Worm (Caenorhabditis elegans) whole organism, early embryonic: ENCODE results near the gene srj-29.

Experiments used
- B0310.2 ChIP-seq: sonication (generic microtip); optimal IDR thresholded peaks from 2 replicates; lab custom pipeline; 2016; ENCODE audit warnings: mild to moderate bottlenecking, missing genetic modification characterization, missing compliant biosample characterization
- F13C5.2 ChIP-seq: sonication (generic microtip); optimal IDR thresholded peaks from 2 replicates; lab custom pipeline; 2017; ENCODE audit warnings: mild to moderate bottlenecking, missing genetic modification characterization, inconsistent platforms, missing compliant biosample characterization
- aly-1 ChIP-seq: sonication (generic microtip); optimal IDR thresholded peaks from 2 replicates; lab custom pipeline; 2016; ENCODE audit warnings: missing genetic modification characterization, missing compliant biosample characterization
- ama-1 ChIP-seq: fragments of 150-350 bp; optimal IDR thresholded peaks from 2 replicates; lab custom pipeline; 2014
- ceh-13 ChIP-seq: fragments of 200-800 bp; sonication (Bioruptor generic); optimal IDR thresholded peaks from 2 replicates; lab custom pipeline; 2018; ENCODE audit warnings: mild to moderate bottlenecking, missing genetic modification characterization, missing compliant biosample characterization
- ceh-36 ChIP-seq: sonication (generic microtip); optimal IDR thresholded peaks from 2 replicates; lab custom pipeline; 2016; ENCODE audit warnings: missing genetic modification characterization, inconsistent platforms, missing compliant biosample characterization
- ets-7 ChIP-seq: sonication (generic microtip); optimal IDR thresholded peaks from 2 replicates; lab custom pipeline; 2016; ENCODE audit warnings: missing genotype, missing genetic modification characterization, missing compliant biosample characterization
- flt-1 ChIP-seq: fragments of 200-800 bp; sonication (Bioruptor generic); IDR thresholded peaks from 2 replicates; pipeline ENCODE4 v1.3.6; 2022; ENCODE audit warnings: missing genetic modification characterization, missing compliant biosample characterization
- hmbx-1 ChIP-seq: sonication (generic microtip); optimal IDR thresholded peaks from 2 replicates; lab custom pipeline; 2016; ENCODE audit warnings: mild to moderate bottlenecking, missing genetic modification characterization, missing compliant biosample characterization
- hmg-4 ChIP-seq: fragments of 200-800 bp; sonication (Bioruptor generic); optimal IDR thresholded peaks from 2 replicates; lab custom pipeline; 2018; ENCODE audit warnings: mild to moderate bottlenecking, missing genetic modification characterization, missing compliant biosample characterization
- hnd-1 ChIP-seq: sonication (generic microtip); optimal IDR thresholded peaks from 2 replicates; lab custom pipeline; 2016; ENCODE audit warnings: missing genetic modification characterization, missing compliant biosample characterization
- pes-1 ChIP-seq: fragments of 200-800 bp; sonication (Bioruptor generic); IDR thresholded peaks from 2 replicates; pipeline ENCODE4 v1.3.6; 2022; ENCODE audit warnings: missing genetic modification reagents, missing genetic modification characterization, missing compliant biosample characterization
- scrt-1 ChIP-seq: fragments of 200-800 bp; sonication (Bioruptor generic); IDR thresholded peaks from 2 replicates; pipeline ENCODE4 v1.3.6; 2022; ENCODE audit warnings: missing genetic modification characterization, missing compliant biosample characterization
- sea-1 ChIP-seq: fragments of 200-800 bp; sonication (Bioruptor generic); conservative IDR thresholded peaks from 2 replicates; pipeline ENCODE4 v1.3.6; 2022; ENCODE audit warnings: missing genetic modification characterization, missing compliant biosample characterization
- tbx-11 ChIP-seq: fragments of 200-800 bp; sonication (Bioruptor generic); IDR thresholded peaks from 2 replicates; pipeline ENCODE4 v1.3.6; 2022; ENCODE audit warnings: missing genetic modification characterization, missing compliant biosample characterization
- tbx-37 ChIP-seq: fragments of 200-800 bp; sonication (Bioruptor generic); conservative IDR thresholded peaks from 2 replicates; pipeline ENCODE4 v1.3.6; 2022; ENCODE audit warnings: missing genetic modification reagents, missing genetic modification characterization, missing compliant biosample characterization
- tra-4 ChIP-seq: sonication (generic microtip); optimal IDR thresholded peaks from 2 replicates; lab custom pipeline; 2017; ENCODE audit warnings: missing genetic modification characterization, missing compliant biosample characterization

The srj-29 gene

ce11 chrV:16062788-16063187, 12.7 kb upstream of the srj-29 start, which contains the start of gene F14H3.14:
Gene F14H3.14, minus strand, starts transcription at chrV:16062888.
- TF ChIP-seq tbx-37 = no peak
- TF ChIP-seq aly-1 (tag; lab: Kevin White, UChicago) = no peak
- no peak for TF ChIP-seq pes-1
- no peak for TF ChIP-seq tra-4
- no peak for TF ChIP-seq hnd-1
- no peak for TF ChIP-seq hmg-4 (GFP tag; lab: Kevin White, UChicago)
- TF ChIP-seq hmbx-1 (tag; lab: Kevin White, UChicago) = no peak
- no peak for TF ChIP-seq ets-7 (tag; lab: Kevin White, UChicago)
- no peak for TF ChIP-seq scrt-1 (GFP tag; lab: Robert Waterston, UW)
- no peak for TF ChIP-seq sea-1 (GFP tag; lab: Robert Waterston, UW)
- no peak for TF ChIP-seq flt-1 (GFP tag; lab: Robert Waterston, UW)
- no peak for TF ChIP-seq ama-1 (lab: Kevin White, UChicago)
- no peak for TF ChIP-seq F13C5.2 (tag; lab: Kevin White, UChicago)
- no peak for TF ChIP-seq ceh-36 (tag; lab: Kevin White, UChicago)

ce11 chrV:16068938-16069337, 6.5 kb upstream of the srj-29 start, which contains the start of gene cyp-35D1:
Gene cyp-35D1, plus strand, starts transcription at chrV:16069238.
- TF ChIP-seq flt-1 (GFP tag; lab: Robert Waterston, UW) (no peak), scrt-1 (GFP tag; lab: Robert Waterston, UW) (no peak), hmbx-1 (tag; lab: Kevin White, UChicago) (no peak), pes-1 (no peak), ets-7 (tag; lab: Kevin White, UChicago) (no peak), F13C5.2 (tag; lab: Kevin White, UChicago) (no peak), hnd-1 (no peak), tbx-37 (no peak), hmg-4 (GFP tag; lab: Kevin White, UChicago) (no peak), tra-4 (no peak), sea-1 (GFP tag; lab: Robert Waterston, UW) (no peak), aly-1 (tag; lab: Kevin White, UChicago) (no peak), tbx-11 (GFP tag; lab: Robert Waterston, UW) (no peak), ceh-13 (GFP tag; lab: Kevin White, UChicago) (no peak), B0310.2 (tag; lab: Kevin White, UChicago) (no peak), ama-1 (lab: Kevin White, UChicago) (no peak), ceh-36 (tag; lab: Kevin White, UChicago) (no peak)

ce11 chrV:16071167-16071566, 4.3 kb upstream of the srj-29 start, which contains the start of gene nhr-176:
Gene nhr-176, plus strand, starts transcription at chrV:16071325.
- no peak for TF ChIP-seq tbx-11 (GFP tag; lab: Robert Waterston, UW)
- no peak for TF ChIP-seq tra-4
- no peak for TF ChIP-seq hmg-4 (GFP tag; lab: Kevin White, UChicago)
- no peak for TF ChIP-seq pes-1
- no peak for TF ChIP-seq ceh-13 (GFP tag; lab: Kevin White, UChicago)
- no peak for TF ChIP-seq B0310.2 (tag; lab: Kevin White, UChicago)
- no peak for TF ChIP-seq flt-1 (GFP tag; lab: Robert Waterston, UW)

- TF ChIP-seq pes-1 (no peak), sea-1 (GFP tag; lab: Robert Waterston, UW) (no peak), ama-1 (lab: Kevin White, UChicago) (no peak), ceh-13 (GFP tag; lab: Kevin White, UChicago) (no peak), hmbx-1 (tag; lab: Kevin White, UChicago) (no peak), F13C5.2 (tag; lab: Kevin White, UChicago) (no peak)
Observed at ce11 chrV:16073856-16074255, 1.6 kb upstream of the srj-29 start, which contains the start of gene srj-10. Gene srj-10, minus strand, starts transcription at chrV:16073956.

- no peak for TF ChIP-seq hnd-1
- no peak for TF ChIP-seq tbx-37
- no peak for TF ChIP-seq ama-1 (lab: Kevin White, UChicago)
- TF ChIP-seq hmg-4 (GFP tag; lab: Kevin White, UChicago) = no peak
- no peak for TF ChIP-seq ceh-36 (tag; lab: Kevin White, UChicago)
Observed at ce11 chrV:16080039-16080438, 4.6 kb downstream of the srj-29 start.

ce11 chrV:16080678-16081077, 5.2 kb downstream of the srj-29 start:
- TF ChIP-seq ama-1 (lab: Kevin White, UChicago) = no peak

ce11 chrV:16090685-16091084, 15.2 kb downstream of the srj-29 start, which contains the start of gene F22B8.3:
Gene F22B8.3, plus strand, starts transcription at chrV:16090985.
- no peak for TF ChIP-seq aly-1 (tag; lab: Kevin White, UChicago)
- no peak for TF ChIP-seq hmg-4 (GFP tag; lab: Kevin White, UChicago)
- no peak for TF ChIP-seq tra-4
- no peak for TF ChIP-seq F13C5.2 (tag; lab: Kevin White, UChicago)
- no peak for TF ChIP-seq ceh-36 (tag; lab: Kevin White, UChicago)
- TF ChIP-seq tbx-11 (GFP tag; lab: Robert Waterston, UW) = no peak

ce11 chrV:16094284-16094683, 18.8 kb downstream of the srj-29 start, which contains the start of gene F22B8.7:
Gene F22B8.7, plus strand, starts transcription at chrV:16094584.
- no peak for TF ChIP-seq scrt-1 (GFP tag; lab: Robert Waterston, UW)
- no peak for TF ChIP-seq ceh-36 (tag; lab: Kevin White, UChicago)
- no peak for TF ChIP-seq flt-1 (GFP tag; lab: Robert Waterston, UW)
- no peak for TF ChIP-seq hnd-1
- no peak for TF ChIP-seq hmg-4 (GFP tag; lab: Kevin White, UChicago)
- TF ChIP-seq tbx-11 (GFP tag; lab: Robert Waterston, UW) = no peak
- no peak for TF ChIP-seq pes-1
- TF ChIP-seq ets-7 (tag; lab: Kevin White, UChicago) = no peak
- TF ChIP-seq ama-1 (lab: Kevin White, UChicago) = no peak
